Fruit fly (Drosophila melanogaster): Measurements from ENCODE around the gene Rad23.
"Not testable (repeated sequence)": the region's sequence is repeated elsewhere in the genome, so short reads cannot be mapped to it uniquely, and the experiment has no call there.

The Rad23 gene

dm6 chr4:307931-308330, at the start of gene Rad23:
Gene Rad23, plus strand, starts transcription at chr4:308093.
- TF ChIP-seq CG17801 (GFP tag; optimal IDR thresholded peaks at IDR 0.05; ENCODE audit: partially characterized antibody) = peak; percentile 34

dm6 chr4:261484-262070, 46.3 kb upstream of the Rad23 start:
- no peak for TF ChIP-seq CG17801 (GFP tag; optimal IDR thresholded peaks at IDR 0.05; ENCODE audit: partially characterized antibody)

- TF ChIP-seq CG17801 (GFP tag; optimal IDR thresholded peaks at IDR 0.05; ENCODE audit: partially characterized antibody) = no peak
Observed at dm6 chr4:274704-275103, 33.2 kb upstream of the Rad23 start.

- TF ChIP-seq CG17801 (GFP tag; optimal IDR thresholded peaks at IDR 0.05; ENCODE audit: partially characterized antibody) = no peak
Observed at dm6 chr4:276325-276724, 31.6 kb upstream of the Rad23 start, which contains the start of gene NfI. Gene NfI, minus strand, starts transcription at chr4:276369.

- TF ChIP-seq CG17801 (GFP tag; optimal IDR thresholded peaks at IDR 0.05; ENCODE audit: partially characterized antibody) = no peak
Observed at dm6 chr4:292403-292802, 15.5 kb upstream of the Rad23 start.

dm6 chr4:305697-306096, 2.2 kb upstream of the Rad23 start:
- TF ChIP-seq CG17801 (GFP tag; optimal IDR thresholded peaks at IDR 0.05; ENCODE audit: partially characterized antibody) = no peak

dm6 chr4:306431-307342, 1.2 kb upstream of the Rad23 start, which contains the start of gene Syt7:
Gene Syt7, minus strand, starts transcription at chr4:306481.
- not testable (repeated sequence) for TF ChIP-seq CG17801 (GFP tag; optimal IDR thresholded peaks at IDR 0.05; ENCODE audit: partially characterized antibody)

dm6 chr4:310670-311069, 2.8 kb downstream of the Rad23 start:
- TF ChIP-seq CG17801 (GFP tag; optimal IDR thresholded peaks at IDR 0.05; ENCODE audit: partially characterized antibody) = no peak

dm6 chr4:313696-314104, 5.8 kb downstream of the Rad23 start, which contains the start of gene Zip102B:
Gene Zip102B, minus strand, starts transcription at chr4:314087.
- TF ChIP-seq CG17801 (GFP tag; optimal IDR thresholded peaks at IDR 0.05; ENCODE audit: partially characterized antibody) = peak; percentile 47

- TF ChIP-seq CG17801 (GFP tag; optimal IDR thresholded peaks at IDR 0.05; ENCODE audit: partially characterized antibody) = no peak
Observed at dm6 chr4:314672-315266, 6.9 kb downstream of the Rad23 start, which contains the start of gene Rnf11. Gene Rnf11, plus strand, starts transcription at chr4:314923.

- no peak for TF ChIP-seq CG17801 (GFP tag; optimal IDR thresholded peaks at IDR 0.05; ENCODE audit: partially characterized antibody)
Observed at dm6 chr4:315322-315721, 7.4 kb downstream of the Rad23 start.

dm6 chr4:318795-319194, 10.9 kb downstream of the Rad23 start:
- TF ChIP-seq CG17801 (GFP tag; optimal IDR thresholded peaks at IDR 0.05; ENCODE audit: partially characterized antibody) = no peak

dm6 chr4:329119-329518, 21.2 kb downstream of the Rad23 start:
- no peak for TF ChIP-seq CG17801 (GFP tag; optimal IDR thresholded peaks at IDR 0.05; ENCODE audit: partially characterized antibody)

- TF ChIP-seq CG17801 (GFP tag; optimal IDR thresholded peaks at IDR 0.05; ENCODE audit: partially characterized antibody) = no peak
Observed at dm6 chr4:332268-332667, 24.4 kb downstream of the Rad23 start.

- TF ChIP-seq CG17801 (GFP tag; optimal IDR thresholded peaks at IDR 0.05; ENCODE audit: partially characterized antibody) = no peak
Observed at dm6 chr4:336021-336420, 28.1 kb downstream of the Rad23 start.
